Worm (Caenorhabditis elegans) whole organism, L4 larva: ENCODE results near the gene vab-19.

Source experiments
- D1046.2 ChIP-seq: fragments of 200-800 bp; sonication (Bioruptor generic); IDR thresholded peaks from 2 replicates; pipeline ENCODE4 v1.3.6; 2022; ENCODE audit warnings: missing genetic modification characterization, missing compliant biosample characterization
- F10B5.3 ChIP-seq: sonication (generic microtip); optimal IDR thresholded peaks from 2 replicates; lab custom pipeline; 2016; ENCODE audit warnings: mild to moderate bottlenecking, missing genetic modification characterization, missing compliant biosample characterization
- F44E2.7 ChIP-seq: fragments of 200-800 bp; sonication (Bioruptor generic); IDR thresholded peaks from 2 replicates; pipeline ENCODE4 v2.1.2; 2022; ENCODE audit warnings: missing genetic modification characterization, missing compliant biosample characterization
- F49E8.2 ChIP-seq: sonication (generic microtip); optimal IDR thresholded peaks from 2 replicates; lab custom pipeline; 2016; ENCODE audit warnings: missing compliant biosample characterization, mild to moderate bottlenecking, missing genetic modification characterization, borderline replicate concordance
- arid-1 ChIP-seq: fragments of 200-800 bp; sonication (Bioruptor generic); conservative IDR thresholded peaks from 2 replicates; pipeline ENCODE4 v1.3.6; 2022; ENCODE audit warnings: missing genetic modification reagents, missing genetic modification characterization, missing compliant biosample characterization
- ceh-82 ChIP-seq: sonication (generic microtip); optimal IDR thresholded peaks from 2 replicates; lab custom pipeline; 2017; ENCODE audit warnings: missing biosample characterization, missing genetic modification characterization
- daf-16 ChIP-seq, 3 experiments: sonication (generic microtip); optimal IDR thresholded peaks; 2 replicates each; lab custom pipeline; 2016 to 2017; ENCODE audit warnings: missing genetic modification characterization in 3 of 3, missing genetic modification reagents in 3 of 3, mild to moderate bottlenecking in 2 of 3, missing compliant biosample characterization in 2 of 3, missing biosample characterization in 1 of 3, moderate library complexity in 1 of 3
- daf-19 ChIP-seq: fragments of 200-800 bp; sonication (Bioruptor generic); conservative IDR thresholded peaks from 2 replicates; pipeline ENCODE4 v1.3.6; 2022; ENCODE audit warnings: missing genetic modification characterization, missing compliant biosample characterization
- dpl-1 ChIP-seq: fragments of 150-350 bp; optimal IDR thresholded peaks from 2 replicates; lab custom pipeline; 2014; ENCODE audit warnings: missing biosample characterization, missing genetic modification reagents, missing genetic modification characterization
- dve-1 ChIP-seq: sonication (generic microtip); optimal IDR thresholded peaks from 2 replicates; lab custom pipeline; 2017; ENCODE audit warnings: antibody characterized with exemption, mild to moderate bottlenecking, missing genetic modification characterization, missing compliant biosample characterization; ENCODE audit not compliant: insufficient read depth
- fkh-10 ChIP-seq: fragments of 150-350 bp; optimal IDR thresholded peaks from 2 replicates; lab custom pipeline; 2014; ENCODE audit warnings: missing biosample characterization, missing genetic modification reagents, missing genetic modification characterization
- gei-8 ChIP-seq: fragments of 200-800 bp; sonication (Bioruptor generic); optimal IDR thresholded peaks from 2 replicates; lab custom pipeline; 2018; ENCODE audit warnings: mild to moderate bottlenecking, missing genetic modification characterization, missing compliant biosample characterization
- hlh-11 ChIP-seq: fragments of 200-800 bp; sonication (Bioruptor generic); optimal IDR thresholded peaks from 2 replicates; lab custom pipeline; 2018; ENCODE audit warnings: mild to moderate bottlenecking, missing genetic modification characterization, missing compliant biosample characterization
- lin-13 ChIP-seq: fragments of 150-350 bp; optimal IDR thresholded peaks from 2 replicates; lab custom pipeline; 2014; ENCODE audit warnings: missing biosample characterization, missing genetic modification reagents, missing genetic modification characterization
- lin-15B ChIP-seq: fragments of 150-350 bp; sonication (generic microtip); optimal IDR thresholded peaks from 3 replicates; lab custom pipeline; 2014; ENCODE audit warnings: missing biosample characterization, missing genetic modification characterization
- mdl-1 ChIP-seq, 2 experiments: fragments of 150-350 bp in 1 of 2; sonication (generic microtip) in 1 of 2; optimal IDR thresholded peaks; 2 replicates each; lab custom pipeline; 2014 to 2017; ENCODE audit warnings: missing biosample characterization in 2 of 2, missing genetic modification characterization in 2 of 2
- mdt-29 ChIP-seq: fragments of 200-800 bp; sonication (Bioruptor generic); IDR thresholded peaks from 2 replicates; pipeline ENCODE4 v1.3.6; 2022; ENCODE audit warnings: missing genetic modification reagents, missing genetic modification characterization, missing compliant biosample characterization
- mep-1 ChIP-seq: fragments of 150-350 bp; sonication (generic microtip); optimal IDR thresholded peaks from 3 replicates; lab custom pipeline; 2014; ENCODE audit warnings: missing biosample characterization, missing genetic modification characterization
- mxl-3 ChIP-seq: fragments of 200-800 bp; sonication (Bioruptor generic); optimal IDR thresholded peaks from 2 replicates; lab custom pipeline; 2018; ENCODE audit warnings: mild to moderate bottlenecking, missing genetic modification characterization, missing compliant biosample characterization
- nhr-11 ChIP-seq: fragments of 150-350 bp; optimal IDR thresholded peaks from 2 replicates; lab custom pipeline; 2014; ENCODE audit warnings: missing biosample characterization, missing genetic modification characterization
- nhr-28 ChIP-seq: fragments of 150-350 bp; optimal IDR thresholded peaks from 2 replicates; lab custom pipeline; 2014; ENCODE audit warnings: missing biosample characterization, missing genetic modification characterization
- nhr-42 ChIP-seq: fragments of 200-800 bp; sonication (Bioruptor generic); IDR thresholded peaks from 2 replicates; pipeline ENCODE4 v1.3.6; 2022; ENCODE audit warnings: missing genetic modification characterization, missing compliant biosample characterization
- php-3 ChIP-seq: fragments of 200-800 bp; sonication (Bioruptor generic); IDR thresholded peaks from 2 replicates; pipeline ENCODE4 v1.3.6; 2022; ENCODE audit warnings: missing genetic modification reagents, missing genetic modification characterization, missing compliant biosample characterization
- pqm-1 ChIP-seq: sonication (generic microtip); optimal IDR thresholded peaks from 2 replicates; lab custom pipeline; 2017; ENCODE audit warnings: missing biosample characterization, missing genetic modification characterization
- rbr-2 ChIP-seq: sonication (generic microtip); optimal IDR thresholded peaks from 2 replicates; lab custom pipeline; 2016; ENCODE audit warnings: missing genotype, missing genetic modification characterization, missing compliant biosample characterization
- saeg-2 ChIP-seq: fragments of 200-800 bp; sonication (Bioruptor generic); IDR thresholded peaks from 2 replicates; pipeline ENCODE4 v1.3.6; 2022; ENCODE audit warnings: missing genetic modification reagents, missing genetic modification characterization, missing compliant biosample characterization
- sdz-12 ChIP-seq: fragments of 200-800 bp; sonication (Bioruptor generic); optimal IDR thresholded peaks from 2 replicates; lab custom pipeline; 2018; ENCODE audit warnings: mild to moderate bottlenecking, missing genetic modification characterization, missing compliant biosample characterization
- set-16 ChIP-seq: fragments of 200-800 bp; sonication (Bioruptor generic); IDR thresholded peaks from 2 replicates; pipeline ENCODE4 v1.3.6; 2022; ENCODE audit warnings: missing genetic modification reagents, missing genetic modification characterization, missing compliant biosample characterization
- snpc-1.2 ChIP-seq: fragments of 200-800 bp; sonication (Bioruptor generic); IDR thresholded peaks from 2 replicates; pipeline ENCODE4 v1.3.6; 2022; ENCODE audit warnings: missing genetic modification reagents, missing genetic modification characterization, missing compliant biosample characterization
- spr-1 ChIP-seq: sonication (generic microtip); optimal IDR thresholded peaks from 2 replicates; lab custom pipeline; 2016; ENCODE audit warnings: mild to moderate bottlenecking, missing genetic modification characterization, missing compliant biosample characterization
- unc-62 ChIP-seq, 3 experiments: fragments of 150-350 bp in 1 of 3; sonication (generic microtip); optimal IDR thresholded peaks in 2 of 3; peaks in 1 of 3; 1 replicate in 1 of 3; 2 replicates in 2 of 3; lab custom pipeline; 2014 to 2017; ENCODE audit warnings: missing biosample characterization in 3 of 3, missing genetic modification characterization in 3 of 3, missing genetic modification reagents in 3 of 3, missing genotype in 1 of 3
- zag-1 ChIP-seq: fragments of 150-350 bp; optimal IDR thresholded peaks from 2 replicates; lab custom pipeline; 2014; ENCODE audit warnings: missing biosample characterization, missing genetic modification characterization
- zfp-3 ChIP-seq: fragments of 200-800 bp; sonication (Bioruptor generic); conservative IDR thresholded peaks from 2 replicates; pipeline ENCODE4 v1.3.6; 2022; ENCODE audit warnings: missing genetic modification reagents, missing genetic modification characterization, missing compliant biosample characterization
- zip-11 ChIP-seq: fragments of 200-800 bp; sonication (Bioruptor generic); IDR thresholded peaks from 2 replicates; pipeline ENCODE4 v1.3.6; 2022; ENCODE audit warnings: missing genetic modification characterization, missing compliant biosample characterization
- zip-2 ChIP-seq: fragments of 150-350 bp; optimal IDR thresholded peaks from 2 replicates; lab custom pipeline; 2014; ENCODE audit warnings: missing biosample characterization, missing genetic modification characterization

vab-19 gene

ce11 chrII:2435566-2435965 lies 7.5 kb upstream of the vab-19 start:
- TF ChIP-seq mxl-3 (peak; percentile 9), hlh-11 (tag; lab: Kevin White, UChicago) (no peak)

- TF ChIP-seq unc-62 (GFP tag; optimal IDR thresholded peaks at IDR 0.05 in 1 of 2; lab: Kevin White, UChicago) = peak in 1 of 2 experiments; percentile 37
- TF ChIP-seq unc-62 (tag; optimal IDR thresholded peaks at IDR 0.05; lab: Kevin White, UChicago) = no peak
- TF ChIP-seq F49E8.2 = no peak
- TF ChIP-seq fkh-10 (GFP tag; lab: Kevin White, UChicago) = no peak
These were observed 6.3 kb upstream of the vab-19 start for ce11 chrII:2436757-2437156.

- no peak for TF ChIP-seq F10B5.3 (tag; lab: Kevin White, UChicago)
- TF ChIP-seq pqm-1 (tag; lab: Kevin White, UChicago) = peak; percentile 71
- no peak for TF ChIP-seq mep-1 (tag; lab: Kevin White, UChicago)
- TF ChIP-seq rbr-2 (tag; lab: Kevin White, UChicago) = no peak
- no peak for TF ChIP-seq php-3 (GFP tag; lab: Robert Waterston, UW)
- no peak for TF ChIP-seq mdt-29
- TF ChIP-seq lin-15B (tag; lab: Kevin White, UChicago) = no peak
- TF ChIP-seq zag-1 = no peak
- TF ChIP-seq daf-16 (GFP tag; optimal IDR thresholded peaks at IDR 0.05; lab: Kevin White, UChicago) = no peak
- peak; percentile 2 for TF ChIP-seq daf-16 (tag; optimal IDR thresholded peaks at IDR 0.05; lab: Kevin White, UChicago)
- no peak for TF ChIP-seq arid-1 (GFP tag; lab: Robert Waterston, UW)
- TF ChIP-seq nhr-42 (GFP tag; lab: Robert Waterston, UW) = no peak
- TF ChIP-seq, all 104 proteins: peak for 2
These were observed 4.9 kb upstream of the vab-19 start for ce11 chrII:2438180-2438579.

ce11 chrII:2438944-2439343 lies 4.1 kb upstream of the vab-19 start:
- no peak for TF ChIP-seq zfp-3 (GFP tag; lab: Robert Waterston, UW)
- TF ChIP-seq rbr-2 (tag; lab: Kevin White, UChicago) = no peak
- TF ChIP-seq D1046.2 (GFP tag; lab: Robert Waterston, UW) = no peak
- no peak for TF ChIP-seq pqm-1 (tag; lab: Kevin White, UChicago)
- TF ChIP-seq ceh-82 (tag; lab: Kevin White, UChicago) = no peak
- no peak for TF ChIP-seq sdz-12

ce11 chrII:2440312-2440711 lies 2.8 kb upstream of the vab-19 start:
- TF ChIP-seq daf-19 (no peak), nhr-11 (tag; lab: Kevin White, UChicago) (no peak), lin-13 (GFP tag; lab: Kevin White, UChicago) (no peak), saeg-2 (no peak), set-16 (GFP tag; lab: Robert Waterston, UW) (no peak), nhr-28 (tag; lab: Kevin White, UChicago) (no peak), zip-11 (no peak), spr-1 (tag; lab: Kevin White, UChicago) (no peak), ceh-82 (tag; lab: Kevin White, UChicago) (no peak), F44E2.7 (GFP tag; lab: Robert Waterston, UW) (no peak), D1046.2 (GFP tag; lab: Robert Waterston, UW) (no peak), mdl-1 (tag; optimal IDR thresholded peaks at IDR 0.05; lab: Kevin White, UChicago) (no peak), dve-1 (tag; lab: Kevin White, UChicago) (no peak), zip-2 (tag; lab: Kevin White, UChicago) (no peak), mxl-3 (no peak), dpl-1 (GFP tag; lab: Kevin White, UChicago) (no peak), gei-8 (GFP tag; lab: Kevin White, UChicago) (no peak), daf-16 (GFP tag; optimal IDR thresholded peaks at IDR 0.05; lab: Kevin White, UChicago) (no peak), daf-16 (tag; optimal IDR thresholded peaks at IDR 0.05; lab: Kevin White, UChicago) (no peak), snpc-1.2 (GFP tag; lab: Robert Waterston, UW) (no peak)
- TF ChIP-seq, all 104 proteins: peak for 0
